Worm (Caenorhabditis elegans): ENCODE measurements around the gene srw-140.

DNA sequence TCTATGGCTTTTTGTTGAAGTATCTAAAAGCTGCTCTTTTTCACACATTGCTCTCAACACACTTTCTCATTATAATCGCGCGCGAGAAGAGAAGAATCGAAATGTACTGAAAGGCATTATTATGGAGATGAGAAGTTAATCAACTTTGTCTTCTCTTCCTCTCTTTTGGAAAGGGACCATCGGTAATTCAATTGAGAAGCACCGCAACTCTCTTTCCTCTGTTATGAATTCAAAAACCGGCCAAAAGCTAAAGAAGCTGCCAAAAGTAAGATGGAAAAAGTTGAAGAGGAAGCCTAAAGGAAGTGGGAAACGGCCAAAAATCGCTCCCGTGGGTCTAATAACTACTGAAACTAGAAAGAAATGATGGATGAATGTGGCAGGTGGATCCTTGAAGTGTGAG lies 34.7 kb downstream of the srw-140 start:
- TF ChIP-seq pqm-1 (tag; optimal IDR thresholded peaks at IDR 0.05) = no peak
- TF ChIP-seq zip-5 (tag; optimal IDR thresholded peaks at IDR 0.05) = no peak
- no peak for TF ChIP-seq odd-2 (tag; optimal IDR thresholded peaks at IDR 0.05)
- TF ChIP-seq ceh-6 (GFP tag; optimal IDR thresholded peaks at IDR 0.05) = no peak
- no peak for TF ChIP-seq nhr-232 (tag; optimal IDR thresholded peaks at IDR 0.05)
- TF ChIP-seq hlh-30 (tag; optimal IDR thresholded peaks at IDR 0.05; ENCODE audit: insufficient read depth) = no peak
- TF ChIP-seq lim-6 (tag; optimal IDR thresholded peaks at IDR 0.05) = no peak
- no peak for TF ChIP-seq unc-3 (GFP tag; conservative IDR thresholded peaks at IDR 0.05)
- TF ChIP-seq unc-3 (tag; optimal IDR thresholded peaks at IDR 0.05) = no peak
- TF ChIP-seq unc-86 (tag; optimal IDR thresholded peaks at IDR 0.05) = no peak
